Worm (Caenorhabditis elegans) whole organism, early embryonic: ENCODE data around the gene srx-17.

Source experiments
- B0310.2 ChIP-seq: sonication (generic microtip); optimal IDR thresholded peaks from 2 replicates; lab custom pipeline; 2016; ENCODE audit warnings: mild to moderate bottlenecking, missing genetic modification characterization, missing compliant biosample characterization
- aly-1 ChIP-seq: sonication (generic microtip); optimal IDR thresholded peaks from 2 replicates; lab custom pipeline; 2016; ENCODE audit warnings: missing genetic modification characterization, missing compliant biosample characterization
- ama-1 ChIP-seq: fragments of 150-350 bp; optimal IDR thresholded peaks from 2 replicates; lab custom pipeline; 2014
- ceh-13 ChIP-seq: fragments of 200-800 bp; sonication (Bioruptor generic); optimal IDR thresholded peaks from 2 replicates; lab custom pipeline; 2018; ENCODE audit warnings: mild to moderate bottlenecking, missing genetic modification characterization, missing compliant biosample characterization
- ets-7 ChIP-seq: sonication (generic microtip); optimal IDR thresholded peaks from 2 replicates; lab custom pipeline; 2016; ENCODE audit warnings: missing genotype, missing genetic modification characterization, missing compliant biosample characterization
- hmbx-1 ChIP-seq: sonication (generic microtip); optimal IDR thresholded peaks from 2 replicates; lab custom pipeline; 2016; ENCODE audit warnings: mild to moderate bottlenecking, missing genetic modification characterization, missing compliant biosample characterization
- hmg-4 ChIP-seq: fragments of 200-800 bp; sonication (Bioruptor generic); optimal IDR thresholded peaks from 2 replicates; lab custom pipeline; 2018; ENCODE audit warnings: mild to moderate bottlenecking, missing genetic modification characterization, missing compliant biosample characterization
- pes-1 ChIP-seq: fragments of 200-800 bp; sonication (Bioruptor generic); IDR thresholded peaks from 2 replicates; pipeline ENCODE4 v1.3.6; 2022; ENCODE audit warnings: missing genetic modification reagents, missing genetic modification characterization, missing compliant biosample characterization
- scrt-1 ChIP-seq: fragments of 200-800 bp; sonication (Bioruptor generic); IDR thresholded peaks from 2 replicates; pipeline ENCODE4 v1.3.6; 2022; ENCODE audit warnings: missing genetic modification characterization, missing compliant biosample characterization
- sea-1 ChIP-seq: fragments of 200-800 bp; sonication (Bioruptor generic); conservative IDR thresholded peaks from 2 replicates; pipeline ENCODE4 v1.3.6; 2022; ENCODE audit warnings: missing genetic modification characterization, missing compliant biosample characterization
- tbx-11 ChIP-seq: fragments of 200-800 bp; sonication (Bioruptor generic); IDR thresholded peaks from 2 replicates; pipeline ENCODE4 v1.3.6; 2022; ENCODE audit warnings: missing genetic modification characterization, missing compliant biosample characterization
- tra-4 ChIP-seq: sonication (generic microtip); optimal IDR thresholded peaks from 2 replicates; lab custom pipeline; 2017; ENCODE audit warnings: missing genetic modification characterization, missing compliant biosample characterization

- no peak for TF ChIP-seq tra-4 (tag; lab: Kevin White, UChicago)
- TF ChIP-seq scrt-1: no peak
- no peak for TF ChIP-seq hmbx-1 (tag; lab: Kevin White, UChicago)
- no peak for TF ChIP-seq aly-1 (tag; lab: Kevin White, UChicago)
- TF ChIP-seq hmg-4 (GFP tag; lab: Kevin White, UChicago): no peak
- TF ChIP-seq ets-7 (tag; lab: Kevin White, UChicago): no peak
- no peak for TF ChIP-seq sea-1 (GFP tag; lab: Robert Waterston, UW)
- TF ChIP-seq B0310.2 (tag; lab: Kevin White, UChicago): no peak
- TF ChIP-seq ama-1 (lab: Kevin White, UChicago): no peak
- no peak for TF ChIP-seq tbx-11 (GFP tag; lab: Robert Waterston, UW)
- no peak for TF ChIP-seq ceh-13 (GFP tag; lab: Kevin White, UChicago)
- TF ChIP-seq pes-1 (GFP tag; lab: Robert Waterston, UW): no peak
Observed at ce11 chrV:13890473-13890872, 49.5 kb downstream of the srx-17 start, which contains the start of gene lbp-8.
